Fruit fly (Drosophila melanogaster): Measurements from ENCODE around the gene CG9331.

The CG9331 gene

DNA sequence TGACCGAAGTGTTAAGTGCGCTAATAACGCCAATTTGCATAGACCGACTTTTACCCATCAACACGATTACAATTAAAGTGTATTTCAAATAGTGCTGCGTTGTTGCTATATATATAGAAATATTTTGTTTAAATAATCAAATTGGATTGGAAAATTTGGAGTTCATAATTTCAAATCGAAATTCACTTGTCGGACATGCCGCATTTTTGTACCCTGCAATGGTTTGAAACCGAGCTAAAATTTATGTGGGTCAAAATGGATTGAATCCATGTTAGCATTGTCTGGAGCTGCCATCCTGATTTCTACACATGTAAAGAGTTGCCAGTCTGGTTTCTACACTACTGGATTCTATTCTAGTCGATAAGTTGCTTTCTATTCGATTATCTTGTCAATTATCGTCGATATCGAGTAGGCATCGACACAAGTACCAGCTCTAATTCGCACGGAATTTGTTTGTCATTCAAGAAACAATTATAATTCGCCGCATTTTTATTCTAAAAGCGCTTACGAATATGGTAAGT is 35.3 kb upstream of the CG9331 start, which contains the start of gene Pomp (continued):
- TF ChIP-seq CG2875 (GFP tag; optimal IDR thresholded peaks at IDR 0.05) (peak; percentile 80), CG1792 (GFP tag; optimal IDR thresholded peaks at IDR 0.05) (peak; percentile 24), Tbp (GFP tag; optimal IDR thresholded peaks at IDR 0.05) (no peak), Nf-YA (GFP tag; IDR thresholded peaks at IDR 0.05) (peak; percentile 84), Ptx1 (GFP tag; IDR thresholded peaks at IDR 0.05) (peak; percentile 85), pnt (GFP tag; optimal IDR thresholded peaks at IDR 0.05) (peak; percentile 56), Rx (GFP tag; IDR thresholded peaks at IDR 0.05) (peak; percentile 78), inv (GFP tag; IDR thresholded peaks at IDR 0.05; ENCODE audit: partially characterized antibody) (peak; percentile 56), CG7928 (GFP tag; optimal IDR thresholded peaks at IDR 0.05) (peak; percentile 41), tup (GFP tag; optimal IDR thresholded peaks at IDR 0.05) (peak; percentile 72), fd96Cb (tag; optimal IDR thresholded peaks at IDR 0.05) (peak; percentile 88), CG14710 (tag; optimal IDR thresholded peaks at IDR 0.05) (peak; percentile 84), Xrp1 (GFP tag; IDR thresholded peaks at IDR 0.05) (peak; percentile 95), GATAe (GFP tag; conservative IDR thresholded peaks at IDR 0.05) (peak; percentile 42; the same call in 1 of the 2 replicates), CG10543 (GFP tag; optimal IDR thresholded peaks at IDR 0.05) (peak; percentile 58), CG1832 (GFP tag; optimal IDR thresholded peaks at IDR 0.05) (no peak), CG13624 (GFP tag; optimal IDR thresholded peaks at IDR 0.05) (peak; percentile 38), CG13424 (tag; optimal IDR thresholded peaks at IDR 0.05) (peak; percentile 71), Six4 (GFP tag; optimal IDR thresholded peaks at IDR 0.05) (peak; percentile 80), CG32532 (GFP tag; IDR thresholded peaks at IDR 0.05) (peak; percentile 92), bigmax (GFP tag; optimal IDR thresholded peaks at IDR 0.05) (peak; percentile 45), MESR4 (GFP tag; optimal IDR thresholded peaks at IDR 0.05) (peak; percentile 78), CG4404 (GFP tag; IDR thresholded peaks at IDR 0.05) (peak; percentile 78), Dfd (GFP tag; optimal IDR thresholded peaks at IDR 0.05) (no peak), stc (GFP tag; IDR thresholded peaks at IDR 0.05) (peak; percentile 90), az2 (GFP tag; optimal IDR thresholded peaks at IDR 0.05) (peak; percentile 85), Ada2b (GFP tag; IDR thresholded peaks at IDR 0.05) (peak; percentile 80), CG11560 (tag; IDR thresholded peaks at IDR 0.05) (peak; percentile 100), CG4707 (GFP tag; optimal IDR thresholded peaks at IDR 0.05) (peak; percentile 37), CG10267 (tag; optimal IDR thresholded peaks at IDR 0.05) (peak; percentile 86), CoRest (tag; optimal IDR thresholded peaks at IDR 0.05) (peak; percentile 77), CG17612 (GFP tag; IDR thresholded peaks at IDR 0.05) (peak; percentile 77), CG12219 (GFP tag; optimal IDR thresholded peaks at IDR 0.05) (peak; percentile 79), grau (tag; optimal IDR thresholded peaks at IDR 0.05) (peak; percentile 81), bowl (GFP tag; IDR thresholded peaks at IDR 0.05) (peak; percentile 60; the same call in 1 of the 2 replicates), Mrtf (GFP tag; IDR thresholded peaks at IDR 0.05) (peak; percentile 69; the same call in 2 of the 3 replicates), CG9817 (tag; optimal IDR thresholded peaks at IDR 0.05) (peak; percentile 56), tll (GFP tag; optimal IDR thresholded peaks at IDR 0.05) (no peak), zen (tag; optimal IDR thresholded peaks at IDR 0.05) (peak; percentile 86), CG3407 (GFP tag; optimal IDR thresholded peaks at IDR 0.05) (peak; percentile 66), mirr (GFP tag; optimal IDR thresholded peaks at IDR 0.05) (peak; percentile 25), unpg (GFP tag; optimal IDR thresholded peaks at IDR 0.05) (peak; percentile 91), CG8944 (GFP tag; optimal IDR thresholded peaks at IDR 0.05) (peak; percentile 52), eve (GFP tag; optimal IDR thresholded peaks at IDR 0.05) (no peak), row (GFP tag; IDR thresholded peaks at IDR 0.05) (peak; percentile 90), Hsf (GFP tag; optimal IDR thresholded peaks at IDR 0.05) (peak; percentile 77), Hr39 (optimal IDR thresholded peaks at IDR 0.05) (no peak), Hmx (GFP tag; optimal IDR thresholded peaks at IDR 0.05) (no peak), CG31224 (GFP tag; IDR thresholded peaks at IDR 0.05) (peak; percentile 79), pros (GFP tag; optimal IDR thresholded peaks at IDR 0.05) (no peak), CG3065 (GFP tag; optimal IDR thresholded peaks at IDR 0.05) (peak; percentile 61)

Measured in whole organism, embryonic.